Fruit fly (Drosophila melanogaster) whole organism, adult: ENCODE results near the gene CG7330.

Source experiments
- CG11617 ChIP-seq: fragments of 200-800 bp; sonication (Bioruptor generic); optimal IDR thresholded peaks from 2 replicates; lab custom pipeline; 2017; ENCODE audit warnings: mild to moderate bottlenecking, missing biosample characterization, missing genetic modification reagents, missing genetic modification characterization
- CG12768 ChIP-seq: fragments of 200-800 bp; sonication (Bioruptor generic); optimal IDR thresholded peaks from 2 replicates; lab custom pipeline; 2017; ENCODE audit warnings: missing biosample characterization, missing genetic modification characterization, mild to moderate bottlenecking, moderate library complexity, missing genetic modification reagents
- CG14711 ChIP-seq: fragments of 200-800 bp; sonication (Bioruptor generic); optimal IDR thresholded peaks from 2 replicates; lab custom pipeline; 2018; ENCODE audit warnings: missing biosample characterization, mild to moderate bottlenecking, missing genetic modification characterization, moderate library complexity
- CG1620 ChIP-seq: fragments of 200-800 bp; sonication (Bioruptor generic); optimal IDR thresholded peaks from 2 replicates; lab custom pipeline; 2016; ENCODE audit warnings: missing biosample characterization, missing genetic modification characterization
- CG33017 ChIP-seq: fragments of 200-800 bp; sonication (Bioruptor generic); optimal IDR thresholded peaks from 2 replicates; lab custom pipeline; 2018; ENCODE audit warnings: missing biosample characterization, mild to moderate bottlenecking, missing genetic modification characterization, moderate library complexity
- CG5204 ChIP-seq: fragments of 200-800 bp; sonication (Bioruptor generic); optimal IDR thresholded peaks from 2 replicates; lab custom pipeline; 2016; ENCODE audit warnings: missing biosample characterization, missing genetic modification characterization
- CG7045 ChIP-seq: fragments of 200-800 bp; sonication (Bioruptor generic); optimal IDR thresholded peaks from 2 replicates; lab custom pipeline; 2017; ENCODE audit warnings: missing biosample characterization, mild to moderate bottlenecking, missing genetic modification characterization
- CG7101 ChIP-seq: fragments of 200-800 bp; sonication (Bioruptor generic); optimal IDR thresholded peaks from 2 replicates; lab custom pipeline; 2018; ENCODE audit warnings: missing biosample characterization, mild to moderate bottlenecking, missing genetic modification characterization, moderate library complexity
- Clk ChIP-seq: fragments of 200-800 bp; sonication (Bioruptor generic); optimal IDR thresholded peaks from 2 replicates; lab custom pipeline; 2017; ENCODE audit warnings: missing biosample characterization, missing genetic modification characterization
- Crg-1 ChIP-seq: fragments of 200-800 bp; sonication (Bioruptor generic); optimal IDR thresholded peaks from 2 replicates; lab custom pipeline; 2016; ENCODE audit warnings: missing biosample characterization, missing genetic modification characterization
- Hr96 ChIP-seq: fragments of 200-800 bp; sonication (Bioruptor generic); optimal IDR thresholded peaks from 2 replicates; lab custom pipeline; 2016; ENCODE audit warnings: missing biosample characterization, missing genetic modification characterization
- Mnt ChIP-seq: fragments of 200-800 bp; sonication (Bioruptor generic); optimal IDR thresholded peaks from 2 replicates; lab custom pipeline; 2016; ENCODE audit warnings: missing biosample characterization, mild to moderate bottlenecking, missing genetic modification characterization
- bab1 ChIP-seq: fragments of 200-800 bp; sonication (Bioruptor generic); optimal IDR thresholded peaks from 3 replicates; lab custom pipeline; 2019; ENCODE audit warnings: missing biosample characterization, mild to moderate bottlenecking, missing genetic modification characterization, moderate library complexity
- cic ChIP-seq: fragments of 200-800 bp; sonication (Bioruptor generic); optimal IDR thresholded peaks from 2 replicates; lab custom pipeline; 2017; ENCODE audit warnings: missing biosample characterization, mild to moderate bottlenecking, missing genetic modification characterization, moderate library complexity
- cnc ChIP-seq, 2 experiments: fragments of >200 bp; optimal IDR thresholded peaks; 2 replicates each; lab custom pipeline; 2017
- kay ChIP-seq: fragments of 200-800 bp; sonication (Bioruptor generic); peaks from one replicate; lab custom pipeline; 2016; ENCODE audit warnings: missing biosample characterization, missing genetic modification characterization, borderline replicate concordance
- ovo ChIP-seq: fragments of 200-800 bp; sonication (Bioruptor generic); optimal IDR thresholded peaks from 2 replicates; lab custom pipeline; 2016; ENCODE audit warnings: missing biosample characterization, missing genetic modification characterization
- pad ChIP-seq: fragments of 200-800 bp; sonication (Bioruptor generic); optimal IDR thresholded peaks from 3 replicates; lab custom pipeline; 2017; ENCODE audit warnings: missing biosample characterization, missing genetic modification characterization, mild to moderate bottlenecking, moderate library complexity, missing genetic modification reagents
- tj ChIP-seq: fragments of 200-800 bp; sonication (Bioruptor generic); optimal IDR thresholded peaks from 3 replicates; lab custom pipeline; 2017; ENCODE audit warnings: missing biosample characterization, mild to moderate bottlenecking, missing genetic modification characterization, moderate library complexity
- toe ChIP-seq: fragments of 200-800 bp; sonication (Bioruptor generic); optimal IDR thresholded peaks from 2 replicates; lab custom pipeline; 2016; ENCODE audit warnings: missing biosample characterization, missing genetic modification characterization

Gene CG7330

dm6 chr3L:18161175-18161574 lies 12.5 kb downstream of the CG7330 start:
- no peak for TF ChIP-seq Clk (GFP tag; lab: Kevin White, UChicago)
- TF ChIP-seq CG5204 (GFP tag; lab: Kevin White, UChicago), result no peak
- no peak for TF ChIP-seq CG7101
- no peak for TF ChIP-seq CG33017 (tag; lab: Kevin White, UChicago)
- no peak for TF ChIP-seq Mnt (GFP tag; lab: Kevin White, UChicago)

DNA sequence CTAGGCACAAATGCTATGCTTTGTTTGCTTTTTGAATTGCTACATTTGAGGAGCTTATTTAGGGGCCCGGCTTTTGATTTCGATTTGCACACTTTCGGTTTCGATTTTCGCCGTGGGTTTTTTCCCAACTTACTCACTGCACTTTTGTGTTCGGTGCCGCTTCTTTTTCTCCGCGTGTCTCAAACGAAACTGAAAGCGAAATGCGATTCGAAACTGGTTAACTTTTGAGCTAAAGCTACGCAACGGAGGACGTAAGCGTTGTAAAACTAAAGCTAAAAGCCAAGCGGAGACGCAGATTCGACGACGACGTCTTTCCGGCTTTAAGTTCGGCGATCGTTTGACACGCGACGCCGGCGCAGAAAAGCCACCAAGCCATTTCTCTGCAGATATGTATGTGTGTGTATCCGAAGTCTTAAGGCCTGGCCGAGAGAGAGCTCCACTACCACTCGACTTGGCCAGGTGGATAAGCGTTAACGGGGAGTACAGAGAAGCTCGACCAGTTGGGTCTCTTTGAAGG lies 13.5 kb downstream of the CG7330 start, which contains the start of gene CG13699:
CG13699 (minus strand) TSS at position 349 of the 517 bp plus-strand sequence.
- TF ChIP-seq CG7101 (no peak), CG5204 (GFP tag; lab: Kevin White, UChicago) (no peak), CG7045 (GFP tag; lab: Kevin White, UChicago) (no peak), Hr96 (GFP tag; lab: Kevin White, UChicago) (no peak), kay (GFP tag; lab: Kevin White, UChicago) (no peak), CG14711 (tag; lab: Kevin White, UChicago) (no peak), Crg-1 (GFP tag; lab: Kevin White, UChicago) (no peak), CG33017 (tag; lab: Kevin White, UChicago) (no peak), Mnt (GFP tag; lab: Kevin White, UChicago) (no peak), toe (GFP tag; lab: Kevin White, UChicago) (no peak), bab1 (GFP tag; lab: Kevin White, UChicago) (no peak), CG12768 (GFP tag; lab: Kevin White, UChicago) (no peak)

dm6 chr3L:18163127-18163526 lies 14.4 kb downstream of the CG7330 start:
- TF ChIP-seq Clk (GFP tag; lab: Kevin White, UChicago) (no peak), CG1620 (no peak), bab1 (GFP tag; lab: Kevin White, UChicago) (no peak), CG7101 (no peak), CG12768 (GFP tag; lab: Kevin White, UChicago) (no peak), ovo (GFP tag; lab: Kevin White, UChicago) (no peak), CG11617 (GFP tag; lab: Kevin White, UChicago) (no peak), tj (no peak), Mnt (GFP tag; lab: Kevin White, UChicago) (no peak), CG14711 (tag; lab: Kevin White, UChicago) (no peak), CG33017 (tag; lab: Kevin White, UChicago) (no peak), Hr96 (GFP tag; lab: Kevin White, UChicago) (no peak), CG7045 (GFP tag; lab: Kevin White, UChicago) (no peak), kay (GFP tag; lab: Kevin White, UChicago) (no peak), Crg-1 (GFP tag; lab: Kevin White, UChicago) (no peak), toe (GFP tag; lab: Kevin White, UChicago) (no peak), cnc (optimal IDR thresholded peaks at IDR 0.05; lab: Kevin White, UChicago) (no peak), CG5204 (GFP tag; lab: Kevin White, UChicago) (no peak)

DNA sequence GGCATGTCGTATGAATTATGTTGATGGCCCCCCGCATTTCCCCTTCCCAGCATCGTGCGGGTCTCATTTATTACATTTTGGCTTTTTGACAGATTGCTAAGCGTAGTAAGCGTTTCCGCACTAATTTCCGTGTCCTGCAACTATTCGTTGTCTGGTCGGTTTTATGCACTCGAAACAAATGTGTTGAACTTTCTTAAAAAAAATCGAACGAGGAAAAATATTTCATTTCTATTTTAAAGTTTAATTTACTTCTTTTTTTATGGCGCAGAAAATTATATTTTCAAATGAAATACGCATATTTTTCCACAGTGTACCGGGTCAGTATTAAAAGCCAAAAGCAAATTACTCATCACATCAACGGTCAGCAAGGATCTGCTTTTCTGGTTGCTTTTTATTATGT lies 16.1 kb downstream of the CG7330 start:
- TF ChIP-seq CG7045 (GFP tag; lab: Kevin White, UChicago) (no peak), pad (no peak), ovo (GFP tag; lab: Kevin White, UChicago) (no peak), cnc (optimal IDR thresholded peaks at IDR 0.05; lab: Kevin White, UChicago) (no peak), kay (GFP tag; lab: Kevin White, UChicago) (no peak), Hr96 (GFP tag; lab: Kevin White, UChicago) (no peak), CG5204 (GFP tag; lab: Kevin White, UChicago) (no peak), CG12768 (GFP tag; lab: Kevin White, UChicago) (no peak), bab1 (GFP tag; lab: Kevin White, UChicago) (no peak), CG33017 (tag; lab: Kevin White, UChicago) (no peak), CG14711 (tag; lab: Kevin White, UChicago) (no peak)

dm6 chr3L:18166977-18167528 lies 18.3 kb downstream of the CG7330 start:
- TF ChIP-seq CG14711 (tag; lab: Kevin White, UChicago), result peak; percentile 9
- TF ChIP-seq Clk (GFP tag; lab: Kevin White, UChicago), result no peak

- peak; percentile 62 for TF ChIP-seq kay (GFP tag; lab: Kevin White, UChicago)
- TF ChIP-seq Hr96 (GFP tag; lab: Kevin White, UChicago), result no peak
- TF ChIP-seq tj, result peak; percentile 88
- no peak for TF ChIP-seq CG11617 (GFP tag; lab: Kevin White, UChicago)
These were observed 22.4 kb downstream of the CG7330 start for dm6 chr3L:18171093-18171492.

DNA sequence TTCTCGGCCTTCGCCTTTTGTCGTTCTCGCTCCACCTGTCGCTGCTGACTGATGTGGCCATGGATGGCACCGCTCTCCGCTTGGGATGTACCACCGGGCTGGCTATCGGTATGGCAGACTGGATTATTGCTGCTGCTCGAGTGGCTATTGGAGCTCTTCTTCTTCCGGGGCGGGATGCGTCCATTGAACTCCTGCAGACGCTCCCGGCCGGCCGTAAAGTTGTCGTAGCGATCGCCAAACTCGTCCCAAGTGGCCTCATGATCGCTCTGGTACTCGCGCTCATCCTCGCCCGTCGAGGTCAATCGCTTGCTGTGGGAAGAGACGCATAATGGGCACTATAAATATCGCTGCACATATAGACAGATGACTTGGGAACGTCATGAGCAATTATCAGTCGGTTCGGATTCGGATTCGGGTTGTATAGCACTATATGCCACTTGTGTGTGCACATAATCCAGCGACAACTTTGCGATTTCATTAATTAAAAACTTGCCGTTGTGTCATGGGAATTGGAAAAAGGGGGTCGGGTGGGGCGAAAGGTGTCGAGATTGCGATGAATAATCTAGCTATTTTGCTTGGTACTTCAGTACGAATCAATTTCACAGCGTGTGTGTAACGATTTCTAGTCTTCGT lies 23.5 kb downstream of the CG7330 start:
- TF ChIP-seq cic (GFP tag; lab: Kevin White, UChicago), result peak; percentile 56
- TF ChIP-seq Mnt (GFP tag; lab: Kevin White, UChicago), result no peak
- no peak for TF ChIP-seq ovo (GFP tag; lab: Kevin White, UChicago)
- TF ChIP-seq kay (GFP tag; lab: Kevin White, UChicago), result peak; percentile 54
